Worm (Caenorhabditis elegans): ENCODE data around the gene T08A11.1.

DNA sequence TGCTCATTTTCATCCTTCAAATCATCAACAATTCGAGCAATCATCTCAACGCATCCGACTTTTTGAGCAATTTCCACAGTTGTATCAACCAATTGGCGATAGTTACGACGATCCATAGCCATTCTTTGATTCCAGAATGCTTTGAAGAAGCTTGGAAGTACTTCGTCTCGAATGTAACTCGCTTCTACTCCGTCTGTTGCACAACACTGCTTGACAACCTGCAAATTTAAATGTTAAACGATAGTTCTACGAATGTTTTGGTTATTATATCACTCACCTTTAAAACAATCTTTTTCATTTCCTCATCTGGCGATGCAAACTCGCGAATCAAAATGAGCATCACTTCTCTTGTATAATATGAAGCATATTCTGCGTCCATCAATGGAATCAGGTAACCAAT, 2.9 kb upstream of the T08A11.1 start:
- TF ChIP-seq dao-5 (tag; optimal IDR thresholded peaks at IDR 0.05) = no peak
- TF ChIP-seq him-1 (tag; optimal IDR thresholded peaks at IDR 0.05) = no peak
- no peak for TF ChIP-seq W03F9.2 (tag; optimal IDR thresholded peaks at IDR 0.05)

Measured in whole organism, L4/young adult.